Fruit fly (Drosophila melanogaster): Measurements from ENCODE around the gene CG8475.

The CG8475 gene

DNA sequence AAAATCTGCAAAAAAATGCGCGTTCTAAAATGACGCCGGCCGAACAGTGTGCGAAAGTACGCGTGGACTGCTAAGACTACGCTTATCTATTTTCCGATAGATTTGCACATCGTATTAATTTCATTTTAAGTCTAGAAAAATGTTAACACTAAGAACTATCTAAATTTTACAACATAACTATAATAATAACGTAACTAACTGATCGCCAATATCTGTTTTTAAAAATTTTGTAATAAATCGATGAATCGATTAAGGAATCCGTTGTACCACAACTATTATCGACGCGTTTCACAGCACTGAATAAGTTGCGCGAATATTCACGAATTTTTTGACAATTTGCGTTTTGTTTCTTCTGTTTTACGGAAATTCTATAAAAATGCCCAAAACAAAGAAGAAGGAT lies 14.4 kb upstream of the CG8475 start, which contains the start of gene Ssb-c31a (continued):
- TF ChIP-seq Blimp-1 (GFP tag; optimal IDR thresholded peaks at IDR 0.05) (peak; percentile 30), ac (GFP tag; optimal IDR thresholded peaks at IDR 0.05) (no peak), CG9817 (tag; optimal IDR thresholded peaks at IDR 0.05) (peak; percentile 48), Lim3 (GFP tag; IDR thresholded peaks at IDR 0.05) (no peak), ttk (GFP tag; IDR thresholded peaks at IDR 0.05) (0 out of 2 replicates have a peak, but pooled peaks have one; percentile 43), sr (GFP tag; IDR thresholded peaks at IDR 0.05) (no peak), Hmx (GFP tag; optimal IDR thresholded peaks at IDR 0.05) (peak; percentile 33), insv (GFP tag; optimal IDR thresholded peaks at IDR 0.05) (peak in 1 of 2 experiments; percentile 34), Fer1 (GFP tag; optimal IDR thresholded peaks at IDR 0.05) (peak; percentile 58), pho (GFP tag; optimal IDR thresholded peaks at IDR 0.05) (peak; percentile 62), pnt (GFP tag; optimal IDR thresholded peaks at IDR 0.05) (no peak), CG17612 (GFP tag; IDR thresholded peaks at IDR 0.05) (no peak), onecut (GFP tag; IDR thresholded peaks at IDR 0.05) (peak; percentile 88), CG6689 (GFP tag; IDR thresholded peaks at IDR 0.05) (peak; percentile 45), CG31365 (tag; optimal IDR thresholded peaks at IDR 0.05) (no peak), aop (GFP tag; IDR thresholded peaks at IDR 0.05) (no peak), corto (GFP tag; optimal IDR thresholded peaks at IDR 0.05) (no peak), crol (GFP tag; IDR thresholded peaks at IDR 0.05) (no peak), Max (GFP tag; optimal IDR thresholded peaks at IDR 0.05) (peak; percentile 67), CG11696 (GFP tag; IDR thresholded peaks at IDR 0.05) (no peak), mirr (GFP tag; optimal IDR thresholded peaks at IDR 0.05) (no peak), CG16813 (GFP tag; IDR thresholded peaks at IDR 0.05; ENCODE audit: partially characterized antibody) (peak; percentile 79), twi (tag; optimal IDR thresholded peaks at IDR 0.05) (peak; percentile 46), CG6813 (GFP tag; optimal IDR thresholded peaks at IDR 0.05) (no peak), CG12219 (GFP tag; optimal IDR thresholded peaks at IDR 0.05) (no peak), dysf (GFP tag; IDR thresholded peaks at IDR 0.05) (peak; percentile 28; the same call in 1 of the 3 replicates), CG4328 (GFP tag; optimal IDR thresholded peaks at IDR 0.05) (peak; percentile 59), cg (GFP tag; optimal IDR thresholded peaks at IDR 0.05) (peak; percentile 9), CG3995 (GFP tag; optimal IDR thresholded peaks at IDR 0.05) (peak; percentile 46), CG31224 (GFP tag; IDR thresholded peaks at IDR 0.05) (peak; percentile 25; the same call in 1 of the 2 replicates), CG34376 (GFP tag; optimal IDR thresholded peaks at IDR 0.05) (peak; percentile 64), CG8388 (GFP tag; optimal IDR thresholded peaks at IDR 0.05) (peak; percentile 22), PHDP (tag; optimal IDR thresholded peaks at IDR 0.05) (peak; percentile 43), z (GFP tag; IDR thresholded peaks at IDR 0.05) (no peak), CG13624 (GFP tag; optimal IDR thresholded peaks at IDR 0.05) (peak; percentile 82), ranshi (GFP tag; IDR thresholded peaks at IDR 0.05) (0 out of 2 replicates have a peak, but pooled peaks have one; percentile 24), MTF-1 (GFP tag; optimal IDR thresholded peaks at IDR 0.05; ENCODE audit: borderline replicate concordance) (no peak), NK7.1 (GFP tag; optimal IDR thresholded peaks at IDR 0.05) (no peak), Sin3A (optimal IDR thresholded peaks at IDR 0.05) (peak; percentile 76), scrt (GFP tag; optimal IDR thresholded peaks at IDR 0.05) (peak; percentile 6), Dip2 (GFP tag; IDR thresholded peaks at IDR 0.05) (no peak), stc (GFP tag; IDR thresholded peaks at IDR 0.05) (no peak), CG15073 (GFP tag; optimal IDR thresholded peaks at IDR 0.05) (no peak), az2 (GFP tag; optimal IDR thresholded peaks at IDR 0.05) (peak; percentile 46), yki (optimal IDR thresholded peaks at IDR 0.05) (no peak), CG33557 (GFP tag; optimal IDR thresholded peaks at IDR 0.05) (peak; percentile 44), usp (GFP tag; optimal IDR thresholded peaks at IDR 0.05) (no peak), Hr78 (GFP tag; optimal IDR thresholded peaks at IDR 0.05) (no peak), Atf-2 (GFP tag; optimal IDR thresholded peaks at IDR 0.05) (peak; percentile 51), ftz-f1 (GFP tag; optimal IDR thresholded peaks at IDR 0.05) (no peak), E2f2 (GFP tag; IDR thresholded peaks at IDR 0.05) (peak; percentile 82), CG17361 (GFP tag; IDR thresholded peaks at IDR 0.05) (peak; percentile 59; the same call in 2 of the 3 replicates)
